Fruit fly (Drosophila melanogaster): ENCODE data around the gene MTA1-like.

The MTA1-like gene

dm6 chr3R:5648569-5649476, at the start of gene MTA1-like, which contains the start of gene Sec23:
Gene MTA1-like, minus strand, starts transcription at chr3R:5648738.
Gene Sec23, plus strand, starts transcription at chr3R:5649065.
- no peak for TF ChIP-seq CG14655 (GFP tag; optimal IDR thresholded peaks at IDR 0.05)
- peak; percentile 39 for TF ChIP-seq Snoo (tag; optimal IDR thresholded peaks at IDR 0.05)
- no peak; the same call in 1 of the 2 replicates for TF ChIP-seq Ets98B (GFP tag; IDR thresholded peaks at IDR 0.05)
- TF ChIP-seq rn (GFP tag; IDR thresholded peaks at IDR 0.05) = no peak
- peak; percentile 44 for TF ChIP-seq CG15710 (tag; optimal IDR thresholded peaks at IDR 0.05)
- TF ChIP-seq CG13204 (GFP tag; optimal IDR thresholded peaks at IDR 0.05) = no peak
- no peak for TF ChIP-seq EcR (GFP tag; optimal IDR thresholded peaks at IDR 0.05)
- peak; percentile 9 for TF ChIP-seq CG8301 (tag; optimal IDR thresholded peaks at IDR 0.05)
- peak; percentile 43 for TF ChIP-seq Pif1A (GFP tag; optimal IDR thresholded peaks at IDR 0.05)
- TF ChIP-seq fd96Ca (GFP tag; IDR thresholded peaks at IDR 0.05) = peak; percentile 13; the same call in 2 of the 3 replicates
- no peak for TF ChIP-seq CG34367 (tag; optimal IDR thresholded peaks at IDR 0.05)
- TF ChIP-seq CG12605 (GFP tag; IDR thresholded peaks at IDR 0.05) = no peak
- TF ChIP-seq CG17806 (tag; optimal IDR thresholded peaks at IDR 0.05) = peak; percentile 22
- no peak for TF ChIP-seq D1 (tag; optimal IDR thresholded peaks at IDR 0.05)
- no peak for TF ChIP-seq CG10348 (GFP tag; IDR thresholded peaks at IDR 0.05)
- TF ChIP-seq Pif1B (GFP tag; optimal IDR thresholded peaks at IDR 0.05) = peak; percentile 61
- TF ChIP-seq CG4496 (GFP tag; IDR thresholded peaks at IDR 0.05) = peak; percentile 47; the same call in 1 of the 3 replicates
- TF ChIP-seq CG9948 (tag; optimal IDR thresholded peaks at IDR 0.05) = peak; percentile 33
- TF ChIP-seq CG32121 (GFP tag; IDR thresholded peaks at IDR 0.05) = no peak
- no peak for TF ChIP-seq gl (tag; optimal IDR thresholded peaks at IDR 0.05)
- peak; percentile 63 for TF ChIP-seq CG8159 (tag; optimal IDR thresholded peaks at IDR 0.05)

- TF ChIP-seq CG12605 (GFP tag; IDR thresholded peaks at IDR 0.05) = no peak
- TF ChIP-seq EcR (GFP tag; optimal IDR thresholded peaks at IDR 0.05) = no peak
- TF ChIP-seq D1 (tag; optimal IDR thresholded peaks at IDR 0.05) = no peak
- peak; percentile 29; the same call in 1 of the 3 replicates for TF ChIP-seq CG4496 (GFP tag; IDR thresholded peaks at IDR 0.05)
- no peak for TF ChIP-seq Ets98B (GFP tag; IDR thresholded peaks at IDR 0.05)
- no peak for TF ChIP-seq CG32121 (GFP tag; IDR thresholded peaks at IDR 0.05)
- no peak for TF ChIP-seq gl (tag; optimal IDR thresholded peaks at IDR 0.05)
These were observed 47.8 kb upstream of the MTA1-like start for dm6 chr3R:5696384-5696783.

DNA sequence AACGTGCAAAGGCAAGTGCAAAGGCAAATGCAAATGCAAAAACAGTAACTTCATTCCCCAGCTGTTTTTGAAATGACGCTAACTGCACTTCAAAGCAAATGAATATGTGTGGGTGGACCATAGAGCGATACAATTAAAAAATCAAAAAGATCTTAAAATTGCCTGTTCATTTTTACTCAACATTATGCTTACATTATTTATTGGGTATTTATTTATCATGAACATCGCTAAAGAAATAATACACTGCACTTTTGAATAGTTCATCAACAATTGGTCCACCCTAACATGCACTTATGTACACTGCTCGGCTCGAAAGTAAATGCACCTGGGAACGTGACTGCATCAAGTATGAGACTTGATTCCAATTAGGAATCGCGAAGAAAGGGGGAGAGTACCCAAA, 45.9 kb upstream of the MTA1-like start:
- TF ChIP-seq D1 (tag; optimal IDR thresholded peaks at IDR 0.05) (no peak), CG14655 (GFP tag; optimal IDR thresholded peaks at IDR 0.05) (peak; percentile 61), Snoo (tag; optimal IDR thresholded peaks at IDR 0.05) (peak; percentile 11), fd96Ca (GFP tag; IDR thresholded peaks at IDR 0.05) (peak; percentile 62; the same call in 2 of the 3 replicates), CG8301 (tag; optimal IDR thresholded peaks at IDR 0.05) (peak; percentile 78), CG8159 (tag; optimal IDR thresholded peaks at IDR 0.05) (peak; percentile 84), CG10348 (GFP tag; IDR thresholded peaks at IDR 0.05) (no peak), Pif1A (GFP tag; optimal IDR thresholded peaks at IDR 0.05) (peak; percentile 76), CG15710 (tag; optimal IDR thresholded peaks at IDR 0.05) (peak; percentile 40), CG12605 (GFP tag; IDR thresholded peaks at IDR 0.05) (peak; percentile 81), rn (GFP tag; IDR thresholded peaks at IDR 0.05) (0 out of 2 replicates have a peak, but pooled peaks have one; percentile 22), CG32121 (GFP tag; IDR thresholded peaks at IDR 0.05) (peak; percentile 81), Pif1B (GFP tag; optimal IDR thresholded peaks at IDR 0.05) (peak; percentile 36), gl (tag; optimal IDR thresholded peaks at IDR 0.05) (no peak), CG17806 (tag; optimal IDR thresholded peaks at IDR 0.05) (no peak), EcR (GFP tag; optimal IDR thresholded peaks at IDR 0.05) (no peak), Ets98B (GFP tag; IDR thresholded peaks at IDR 0.05) (peak; percentile 84), CG9948 (tag; optimal IDR thresholded peaks at IDR 0.05) (no peak), CG4496 (GFP tag; IDR thresholded peaks at IDR 0.05) (peak; percentile 89), CG13204 (GFP tag; optimal IDR thresholded peaks at IDR 0.05) (no peak), CG34367 (tag; optimal IDR thresholded peaks at IDR 0.05) (peak; percentile 49)

dm6 chr3R:5693186-5693585, 44.6 kb upstream of the MTA1-like start, which contains the start of gene CG2104:
Gene CG2104, minus strand, starts transcription at chr3R:5693286.
- TF ChIP-seq CG4496 (GFP tag; IDR thresholded peaks at IDR 0.05) (no peak), Pif1B (GFP tag; optimal IDR thresholded peaks at IDR 0.05) (no peak), Pif1A (GFP tag; optimal IDR thresholded peaks at IDR 0.05) (no peak)

- TF ChIP-seq Pif1A (GFP tag; optimal IDR thresholded peaks at IDR 0.05) (no peak), EcR (GFP tag; optimal IDR thresholded peaks at IDR 0.05) (no peak), CG10348 (GFP tag; IDR thresholded peaks at IDR 0.05) (no peak)
These were observed 42.5 kb upstream of the MTA1-like start for dm6 chr3R:5691042-5691441.

- TF ChIP-seq CG8159 (tag; optimal IDR thresholded peaks at IDR 0.05) (no peak), D1 (tag; optimal IDR thresholded peaks at IDR 0.05) (no peak), Snoo (tag; optimal IDR thresholded peaks at IDR 0.05) (no peak), CG10348 (GFP tag; IDR thresholded peaks at IDR 0.05) (no peak), Pif1B (GFP tag; optimal IDR thresholded peaks at IDR 0.05) (no peak), CG12605 (GFP tag; IDR thresholded peaks at IDR 0.05) (no peak), CG13204 (GFP tag; optimal IDR thresholded peaks at IDR 0.05) (no peak), rn (GFP tag; IDR thresholded peaks at IDR 0.05) (no peak), fd96Ca (GFP tag; IDR thresholded peaks at IDR 0.05) (no peak)
These were observed 41.1 kb upstream of the MTA1-like start for dm6 chr3R:5689626-5690025.
